Worm (Caenorhabditis elegans) whole organism, L4/young adult: ENCODE measurements around the gene aexr-1.

ENCODE experiments used
- W03F9.2 ChIP-seq: fragments of 150-350 bp; optimal IDR thresholded peaks from 2 replicates; lab custom pipeline; 2014; ENCODE audit warnings: missing biosample characterization, missing genetic modification characterization
- dao-5 ChIP-seq: sonication (generic microtip); optimal IDR thresholded peaks from 2 replicates; lab custom pipeline; 2016; ENCODE audit warnings: missing genotype, missing genetic modification characterization, moderate library complexity, missing compliant biosample characterization
- him-1 ChIP-seq: sonication (generic microtip); optimal IDR thresholded peaks from 2 replicates; lab custom pipeline; 2016; ENCODE audit warnings: missing genotype, missing genetic modification reagents, missing genetic modification characterization, missing compliant biosample characterization

- TF ChIP-seq him-1 (tag; lab: Kevin White, UChicago) (no peak), W03F9.2 (tag; lab: Kevin White, UChicago) (no peak), dao-5 (tag; lab: Kevin White, UChicago) (no peak)
Observed at ce11 chrX:6656251-6656650, 21.2 kb upstream of the aexr-1 start.
